Worm (Caenorhabditis elegans) whole organism, L1 larva: ENCODE results near the gene dohh-1.

ENCODE experiments used
- C16A3.4 ChIP-seq: fragments of 150-350 bp; optimal IDR thresholded peaks from 2 replicates; lab custom pipeline; 2014; ENCODE audit warnings: missing biosample characterization, missing genetic modification characterization
- C34B4.2 ChIP-seq: sonication (generic microtip); optimal IDR thresholded peaks from 2 replicates; lab custom pipeline; 2017; ENCODE audit warnings: mild to moderate bottlenecking, missing genetic modification characterization, missing compliant biosample characterization
- F16B12.6 ChIP-seq: fragments of 150-350 bp; optimal IDR thresholded peaks from 2 replicates; lab custom pipeline; 2014; ENCODE audit warnings: missing biosample characterization, missing genetic modification characterization
- aha-1 ChIP-seq: fragments of 150-350 bp; optimal IDR thresholded peaks from 2 replicates; lab custom pipeline; 2014; ENCODE audit warnings: missing biosample characterization, missing genetic modification characterization
- alr-1 ChIP-seq: fragments of 200-800 bp; sonication (Bioruptor generic); optimal IDR thresholded peaks from 2 replicates; lab custom pipeline; 2018; ENCODE audit warnings: borderline replicate concordance, mild to moderate bottlenecking, missing genetic modification characterization, missing compliant biosample characterization
- aly-2 ChIP-seq: fragments of 150-350 bp; optimal IDR thresholded peaks from 2 replicates; lab custom pipeline; 2014; ENCODE audit warnings: missing biosample characterization, missing genetic modification characterization
- ama-1 ChIP-seq: fragments of 150-350 bp; optimal IDR thresholded peaks from 2 replicates; lab custom pipeline; 2014
- blmp-1 ChIP-seq: fragments of 150-350 bp; optimal IDR thresholded peaks from 2 replicates; lab custom pipeline; 2014; ENCODE audit warnings: missing biosample characterization, missing genetic modification characterization
- ceh-63 ChIP-seq: fragments of 200-800 bp; sonication (Bioruptor generic); optimal IDR thresholded peaks from 2 replicates; lab custom pipeline; 2018; ENCODE audit warnings: mild to moderate bottlenecking, missing genetic modification characterization, missing compliant biosample characterization
- ceh-8 ChIP-seq: fragments of 200-800 bp; sonication (Bioruptor generic); optimal IDR thresholded peaks from 2 replicates; lab custom pipeline; 2018; ENCODE audit warnings: mild to moderate bottlenecking, missing genetic modification characterization, moderate library complexity, missing compliant biosample characterization
- ceh-88 ChIP-seq: fragments of 200-800 bp; sonication (Bioruptor generic); IDR thresholded peaks from 2 replicates; pipeline ENCODE4 v1.3.6; 2022; ENCODE audit warnings: missing genetic modification characterization, missing compliant biosample characterization
- ceh-90 ChIP-seq: sonication (generic microtip); optimal IDR thresholded peaks from 2 replicates; lab custom pipeline; 2016; ENCODE audit warnings: missing genetic modification characterization, missing compliant biosample characterization
- ces-1 ChIP-seq: fragments of 150-350 bp; optimal IDR thresholded peaks from 2 replicates; lab custom pipeline; 2014; ENCODE audit warnings: missing biosample characterization, missing genetic modification reagents, missing genetic modification characterization
- dpl-1 ChIP-seq, 3 experiments: fragments of 150-350 bp in 2 of 3; sonication (generic microtip) in 1 of 3; optimal IDR thresholded peaks; 2 replicates each; lab custom pipeline; 2014 to 2017; ENCODE audit warnings: missing biosample characterization in 3 of 3, missing genetic modification characterization in 3 of 3, missing genetic modification reagents in 3 of 3
- dsc-1 ChIP-seq: sonication (generic microtip); optimal IDR thresholded peaks from 2 replicates; lab custom pipeline; 2016; ENCODE audit warnings: mild to moderate bottlenecking, missing genetic modification characterization, missing compliant biosample characterization
- efl-1 ChIP-seq, 4 experiments: fragments of 150-350 bp; optimal IDR thresholded peaks in 3 of 4; peaks in 1 of 4; 1 replicate in 1 of 4; 2 replicates in 3 of 4; lab custom pipeline; 2014; ENCODE audit warnings: missing biosample characterization in 2 of 4, missing genetic modification characterization in 2 of 4, missing genetic modification reagents in 2 of 4
- elt-3 ChIP-seq, 6 experiments: fragments of 150-350 bp in 1 of 6; sonication (generic microtip); optimal IDR thresholded peaks; 2 replicates each; lab custom pipeline; 2017 to 2018; ENCODE audit warnings: missing biosample characterization in 6 of 6, missing genetic modification characterization in 6 of 6, inconsistent platforms in 1 of 6
- ets-5 ChIP-seq: fragments of 200-800 bp; sonication (Bioruptor generic); IDR thresholded peaks from 2 replicates; pipeline ENCODE4 v1.3.6; 2022; ENCODE audit warnings: missing genetic modification characterization, missing compliant biosample characterization
- fkh-10 ChIP-seq: sonication (generic microtip); optimal IDR thresholded peaks from 2 replicates; lab custom pipeline; 2017; ENCODE audit warnings: missing biosample characterization, missing genetic modification reagents, missing genetic modification characterization
- fkh-4 ChIP-seq: sonication (generic microtip); optimal IDR thresholded peaks from 2 replicates; lab custom pipeline; 2016; ENCODE audit warnings: missing compliant biosample characterization, missing genetic modification characterization, borderline replicate concordance
- grh-1 ChIP-seq: fragments of 200-800 bp; sonication (Bioruptor generic); IDR thresholded peaks from 2 replicates; pipeline ENCODE4 v1.3.6; 2022; ENCODE audit warnings: missing genetic modification reagents, missing genetic modification characterization, missing compliant biosample characterization
- hlh-4 ChIP-seq: sonication (generic microtip); optimal IDR thresholded peaks from 2 replicates; lab custom pipeline; 2016; ENCODE audit warnings: mild to moderate bottlenecking, missing genetic modification characterization, missing compliant biosample characterization
- hpl-2 ChIP-seq: fragments of 150-350 bp; optimal IDR thresholded peaks from 2 replicates; lab custom pipeline; 2014; ENCODE audit warnings: missing biosample characterization, missing genetic modification reagents, missing genetic modification characterization
- irx-1 ChIP-seq: sonication (generic microtip); optimal IDR thresholded peaks from 2 replicates; lab custom pipeline; 2016; ENCODE audit warnings: missing genetic modification characterization, missing compliant biosample characterization
- isw-1 ChIP-seq: fragments of 200-800 bp; sonication (Bioruptor generic); IDR thresholded peaks from 2 replicates; pipeline ENCODE4 v1.3.6; 2022; ENCODE audit warnings: missing genetic modification characterization, missing compliant biosample characterization
- jun-1 ChIP-seq: fragments of 150-350 bp; optimal IDR thresholded peaks from 2 replicates; lab custom pipeline; 2014; ENCODE audit warnings: missing biosample characterization, missing genetic modification reagents, missing genetic modification characterization
- lin-15B ChIP-seq: fragments of 150-350 bp; sonication (generic microtip); optimal IDR thresholded peaks from 3 replicates; lab custom pipeline; 2014; ENCODE audit warnings: missing biosample characterization, missing genetic modification characterization
- lin-39 ChIP-seq: fragments of 150-350 bp; optimal IDR thresholded peaks from 2 replicates; lab custom pipeline; 2014; ENCODE audit warnings: missing biosample characterization, missing genetic modification reagents, missing genetic modification characterization
- lsy-2 ChIP-seq, 2 experiments: fragments of 150-350 bp; optimal IDR thresholded peaks; 2 replicates each; lab custom pipeline; 2014; ENCODE audit warnings: missing biosample characterization in 2 of 2, missing genetic modification characterization in 2 of 2
- mab-9 ChIP-seq: fragments of 200-800 bp; sonication (Bioruptor generic); IDR thresholded peaks from 2 replicates; pipeline ENCODE4 v1.3.6; 2022; ENCODE audit warnings: missing genetic modification reagents, missing genetic modification characterization, missing compliant biosample characterization
- nhr-19 ChIP-seq: fragments of 200-800 bp; sonication (Bioruptor generic); conservative IDR thresholded peaks from 2 replicates; pipeline ENCODE4 v1.3.6; 2022; ENCODE audit warnings: missing genetic modification characterization, missing compliant biosample characterization
- nhr-237 ChIP-seq: fragments of 150-350 bp; optimal IDR thresholded peaks from 2 replicates; lab custom pipeline; 2014; ENCODE audit warnings: missing biosample characterization, missing genetic modification characterization
- nhr-47 ChIP-seq: sonication (generic microtip); optimal IDR thresholded peaks from 2 replicates; lab custom pipeline; 2016; ENCODE audit warnings: mild to moderate bottlenecking, missing genetic modification characterization, moderate library complexity, missing compliant biosample characterization
- nhr-71 ChIP-seq: sonication (generic microtip); optimal IDR thresholded peaks from 2 replicates; lab custom pipeline; 2016; ENCODE audit warnings: mild to moderate bottlenecking, missing genetic modification characterization, moderate library complexity, missing compliant biosample characterization
- nhr-85 ChIP-seq: sonication (generic microtip); peaks from one replicate; lab custom pipeline; 2016; ENCODE audit warnings: missing genetic modification characterization, inconsistent platforms, missing compliant biosample characterization
- nhr-90 ChIP-seq: sonication (generic microtip); optimal IDR thresholded peaks from 2 replicates; lab custom pipeline; 2016; ENCODE audit warnings: mild to moderate bottlenecking, missing genetic modification characterization, missing compliant biosample characterization; ENCODE audit not compliant: poor library complexity
- pax-3 ChIP-seq: fragments of 200-800 bp; sonication (Bioruptor generic); optimal IDR thresholded peaks from 2 replicates; lab custom pipeline; 2018; ENCODE audit warnings: mild to moderate bottlenecking, missing genetic modification characterization, moderate library complexity, missing compliant biosample characterization
- pqm-1 ChIP-seq: sonication (generic microtip); optimal IDR thresholded peaks from 3 replicates; lab custom pipeline; 2017; ENCODE audit warnings: missing biosample characterization, missing genetic modification characterization
- snu-23 ChIP-seq: sonication (generic microtip); optimal IDR thresholded peaks from 2 replicates; lab custom pipeline; 2016; ENCODE audit warnings: missing genetic modification characterization, missing compliant biosample characterization
- sptf-1 ChIP-seq: fragments of 150-350 bp; optimal IDR thresholded peaks from 2 replicates; lab custom pipeline; 2014; ENCODE audit warnings: missing biosample characterization, missing genetic modification characterization
- swsn-7 ChIP-seq: sonication (generic microtip); optimal IDR thresholded peaks from 2 replicates; lab custom pipeline; 2016; ENCODE audit warnings: missing genetic modification characterization, missing compliant biosample characterization
- unc-130 ChIP-seq: fragments of 150-350 bp; optimal IDR thresholded peaks from 2 replicates; lab custom pipeline; 2017; ENCODE audit warnings: missing biosample characterization, missing genetic modification characterization, inconsistent platforms
- unc-30 ChIP-seq: sonication (generic microtip); optimal IDR thresholded peaks from 2 replicates; lab custom pipeline; 2017; ENCODE audit warnings: missing biosample characterization, missing genetic modification characterization
- unc-62 ChIP-seq: fragments of 150-350 bp; optimal IDR thresholded peaks from 2 replicates; lab custom pipeline; 2014; ENCODE audit warnings: missing biosample characterization, missing genetic modification reagents, missing genetic modification characterization
- vab-15 ChIP-seq: sonication (generic microtip); optimal IDR thresholded peaks from 2 replicates; lab custom pipeline; 2017; ENCODE audit warnings: missing genotype, mild to moderate bottlenecking, missing genetic modification characterization, missing compliant biosample characterization
- zag-1 ChIP-seq: fragments of 150-350 bp; optimal IDR thresholded peaks from 2 replicates; lab custom pipeline; 2014; ENCODE audit warnings: missing biosample characterization, missing genetic modification characterization
- zip-4 ChIP-seq: fragments of 200-800 bp; sonication (Bioruptor generic); optimal IDR thresholded peaks from 2 replicates; lab custom pipeline; 2018; ENCODE audit warnings: mild to moderate bottlenecking, missing genetic modification characterization, moderate library complexity, missing compliant biosample characterization

Gene dohh-1

ce11 chrII:10547803-10548693 is 31.7 kb upstream of the dohh-1 start (continued):
- TF ChIP-seq irx-1 (tag; lab: Kevin White, UChicago) (no peak), nhr-85 (no peak), dpl-1 (GFP tag; optimal IDR thresholded peaks at IDR 0.05; lab: Kevin White, UChicago) (peak in 1 of 3 experiments; percentile 15), isw-1 (GFP tag; lab: Robert Waterston, UW) (no peak), zag-1 (tag; lab: Kevin White, UChicago) (no peak), sptf-1 (tag; lab: Kevin White, UChicago) (no peak), hlh-4 (no peak), ets-5 (GFP tag; lab: Robert Waterston, UW) (no peak), vab-15 (tag; lab: Kevin White, UChicago) (no peak), aly-2 (tag; lab: Kevin White, UChicago) (peak; percentile 28), ceh-63 (GFP tag; lab: Kevin White, UChicago) (no peak), F16B12.6 (no peak), unc-30 (tag; lab: Kevin White, UChicago) (no peak), nhr-237 (tag; lab: Kevin White, UChicago) (no peak), fkh-10 (GFP tag; lab: Kevin White, UChicago) (no peak), nhr-71 (peak; percentile 60), lsy-2 (tag; optimal IDR thresholded peaks at IDR 0.05; lab: Kevin White, UChicago) (peak; percentile 2 to 17), lin-15B (tag; lab: Kevin White, UChicago) (no peak), jun-1 (tag; lab: Kevin White, UChicago) (no peak), unc-130 (no peak)
- TF ChIP-seq, all 84 proteins: peak for 28

- TF ChIP-seq pax-3 (tag; lab: Kevin White, UChicago) (peak; percentile 66), efl-1 (optimal IDR thresholded peaks at IDR 0.05; lab: Kevin White, UChicago) (peak; percentile 71 to 82), efl-1 (GFP tag; optimal IDR thresholded peaks at IDR 0.05 in 1 of 2; lab: Kevin White, UChicago) (peak; percentile 44 to 92), grh-1 (peak; percentile 39), ceh-8 (GFP tag; lab: Kevin White, UChicago) (peak; percentile 15), nhr-47 (tag; lab: Kevin White, UChicago) (peak; percentile 89), hpl-2 (GFP tag; lab: Kevin White, UChicago) (no peak), nhr-90 (tag; lab: Kevin White, UChicago) (peak; percentile 65), elt-3 (tag; optimal IDR thresholded peaks at IDR 0.05; lab: Kevin White, UChicago) (peak in 4 of 6 experiments; percentile 17 to 64 (median 50)), swsn-7 (tag; lab: Kevin White, UChicago) (peak; percentile 90), zip-4 (GFP tag; lab: Kevin White, UChicago) (no peak), ceh-88 (GFP tag; lab: Robert Waterston, UW) (peak; percentile 64), aha-1 (tag; lab: Kevin White, UChicago) (no peak), dsc-1 (tag; lab: Kevin White, UChicago) (peak; percentile 57), ama-1 (lab: Kevin White, UChicago) (peak; percentile 97), ces-1 (GFP tag; lab: Kevin White, UChicago) (no peak), unc-130 (peak; percentile 22), snu-23 (GFP tag; lab: Kevin White, UChicago) (peak; percentile 94), nhr-71 (peak; percentile 96), fkh-10 (GFP tag; lab: Kevin White, UChicago) (peak; percentile 89), nhr-19 (GFP tag; lab: Robert Waterston, UW) (peak; percentile 76), C34B4.2 (tag; lab: Kevin White, UChicago) (no peak), pqm-1 (no peak), lin-39 (tag; lab: Kevin White, UChicago) (no peak), unc-62 (GFP tag; lab: Kevin White, UChicago) (no peak), fkh-4 (tag; lab: Kevin White, UChicago) (no peak), unc-30 (tag; lab: Kevin White, UChicago) (no peak), C16A3.4 (tag; lab: Kevin White, UChicago) (peak; percentile 85), alr-1 (no peak), mab-9 (GFP tag; lab: Robert Waterston, UW) (peak; percentile 66), ceh-90 (tag; lab: Kevin White, UChicago) (no peak), blmp-1 (tag; lab: Kevin White, UChicago) (peak; percentile 46)
Measured at ce11 chrII:10548778-10549671, 30.7 kb upstream of the dohh-1 start.
